Worm (Caenorhabditis elegans): ENCODE data around the gene cnt-2.

DNA sequence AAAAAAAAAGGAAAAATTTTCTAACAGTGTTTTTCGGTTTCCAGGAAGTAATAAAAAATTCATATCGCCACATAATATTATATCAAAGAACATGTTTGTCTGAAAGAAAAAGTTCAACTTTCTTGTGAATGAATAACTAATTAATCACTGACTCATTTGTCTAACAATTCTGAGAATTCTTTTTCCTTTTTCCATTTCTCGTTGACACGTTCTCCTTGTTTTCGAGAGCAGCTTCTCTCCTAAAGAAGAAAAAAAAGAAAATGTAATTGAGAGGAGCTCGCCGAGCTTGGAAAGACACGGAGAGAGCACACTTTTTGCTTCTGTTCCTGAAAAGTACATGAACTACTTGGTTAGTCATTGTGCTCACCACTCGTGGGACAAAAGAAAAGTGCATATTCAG, 46.7 kb upstream of the cnt-2 start:
- TF ChIP-seq F13C5.2 (tag; optimal IDR thresholded peaks at IDR 0.05) (no peak), aly-1 (tag; optimal IDR thresholded peaks at IDR 0.05) (no peak)
